Fruit fly (Drosophila melanogaster): Measurements from ENCODE around the gene ko.

Gene ko

DNA sequence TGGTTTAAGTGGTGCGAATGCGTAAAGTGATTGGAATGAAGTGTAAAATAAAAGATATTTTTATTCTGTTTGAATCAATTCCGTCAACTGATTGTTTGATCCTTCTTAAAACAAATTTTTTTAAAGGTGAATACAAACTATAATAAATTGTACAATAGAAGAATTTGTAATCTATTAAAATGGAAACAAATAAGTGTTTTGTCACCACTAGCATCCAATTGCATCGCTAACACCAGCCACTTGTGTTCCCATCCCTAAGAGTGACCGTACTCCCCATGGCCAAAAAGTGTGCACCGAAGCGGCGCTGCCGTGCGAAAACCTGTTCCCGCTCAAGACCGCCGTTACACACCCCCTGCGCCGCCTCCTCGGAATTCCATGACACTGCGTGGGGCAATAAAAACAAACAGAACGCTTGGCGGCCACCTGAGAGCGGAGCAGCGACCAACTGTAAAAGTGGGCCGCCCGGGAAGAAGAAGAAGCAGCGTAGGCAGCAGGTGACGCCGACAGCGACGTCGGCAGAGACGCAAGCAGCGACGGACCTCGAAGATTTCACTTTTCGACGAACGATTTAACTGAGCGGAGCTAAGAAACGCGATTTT lies 103.2 kb downstream of the ko start, which contains the start of gene Pdss2 (continued):
- TF ChIP-seq CG10565 (GFP tag; optimal IDR thresholded peaks at IDR 0.05) (no peak), dm (GFP tag; optimal IDR thresholded peaks at IDR 0.05) (peak; percentile 81), CG2712 (tag; optimal IDR thresholded peaks at IDR 0.05) (peak; percentile 75), CG10543 (GFP tag; optimal IDR thresholded peaks at IDR 0.05) (peak; percentile 88), CG17186 (GFP tag; optimal IDR thresholded peaks at IDR 0.05) (peak; percentile 60), CG3163 (GFP tag; optimal IDR thresholded peaks at IDR 0.05) (peak; percentile 50), CG9215 (GFP tag; IDR thresholded peaks at IDR 0.05) (peak; percentile 73), Dfd (GFP tag; optimal IDR thresholded peaks at IDR 0.05) (no peak), CG12299 (tag; optimal IDR thresholded peaks at IDR 0.05) (no peak), CG16779 (GFP tag; IDR thresholded peaks at IDR 0.05) (0 out of 2 replicates have a peak, but pooled peaks have one; percentile 8), NC2β (GFP tag; optimal IDR thresholded peaks at IDR 0.05) (peak; percentile 41), btn (GFP tag; optimal IDR thresholded peaks at IDR 0.05) (peak; percentile 25), CG11085 (GFP tag; IDR thresholded peaks at IDR 0.05) (peak; percentile 76), her (GFP tag; optimal IDR thresholded peaks at IDR 0.05) (peak; percentile 52), Hand (GFP tag; optimal IDR thresholded peaks at IDR 0.05) (peak; percentile 23), Hmr (GFP tag; optimal IDR thresholded peaks at IDR 0.05) (peak; percentile 76), CG8765 (GFP tag; IDR thresholded peaks at IDR 0.05) (peak; percentile 66; the same call in 1 of the 2 replicates), CG10147 (GFP tag; optimal IDR thresholded peaks at IDR 0.05) (peak; percentile 55), CG8944 (GFP tag; optimal IDR thresholded peaks at IDR 0.05) (peak; percentile 75), CG2129 (GFP tag; IDR thresholded peaks at IDR 0.05; ENCODE audit: partially characterized antibody) (0 out of 2 replicates have a peak, but pooled peaks have one; percentile 39), Chrac-16 (GFP tag; optimal IDR thresholded peaks at IDR 0.05) (peak; percentile 80), CG11560 (tag; IDR thresholded peaks at IDR 0.05) (peak; percentile 51; the same call in 1 of the 3 replicates), usp (GFP tag; optimal IDR thresholded peaks at IDR 0.05) (no peak), CG32767 (GFP tag; IDR thresholded peaks at IDR 0.05) (no peak; the same call in none of the 2 replicates), CG7372 (GFP tag; IDR thresholded peaks at IDR 0.05) (peak; percentile 76), C15 (GFP tag; IDR thresholded peaks at IDR 0.05) (peak; percentile 54; the same call in 1 of the 3 replicates), aop (GFP tag; IDR thresholded peaks at IDR 0.05) (peak; percentile 45; the same call in 1 of the 2 replicates), fd96Cb (tag; optimal IDR thresholded peaks at IDR 0.05) (peak; percentile 54), org-1 (GFP tag; optimal IDR thresholded peaks at IDR 0.05) (peak; percentile 11), Bteb2 (GFP tag; optimal IDR thresholded peaks at IDR 0.05) (peak; percentile 60), Opbp (GFP tag; IDR thresholded peaks at IDR 0.05; ENCODE audit: partially characterized antibody) (peak; percentile 75), CG10462 (GFP tag; optimal IDR thresholded peaks at IDR 0.05) (peak; percentile 41), CG2202 (tag; optimal IDR thresholded peaks at IDR 0.05) (peak; percentile 15), CG12744 (GFP tag; optimal IDR thresholded peaks at IDR 0.05) (peak; percentile 31), dan (GFP tag; IDR thresholded peaks at IDR 0.05) (no peak), cad (GFP tag; optimal IDR thresholded peaks at IDR 0.05) (no peak), CG11247 (GFP tag; IDR thresholded peaks at IDR 0.05) (peak; percentile 80), shn (GFP tag; optimal IDR thresholded peaks at IDR 0.05) (peak; percentile 54), CG10267 (tag; optimal IDR thresholded peaks at IDR 0.05) (peak; percentile 65), bbx (GFP tag; IDR thresholded peaks at IDR 0.05; ENCODE audit: partially characterized antibody) (no peak; the same call in none of the 2 replicates), ato (GFP tag; IDR thresholded peaks at IDR 0.05; ENCODE audit: partially characterized antibody) (peak; percentile 45; the same call in 1 of the 2 replicates), gsb (GFP tag; IDR thresholded peaks at IDR 0.05) (peak; percentile 57), CG7357 (GFP tag; IDR thresholded peaks at IDR 0.05) (peak; percentile 61; the same call in 1 of the 3 replicates), CG31224 (GFP tag; IDR thresholded peaks at IDR 0.05) (peak; percentile 63), Max (GFP tag; optimal IDR thresholded peaks at IDR 0.05) (peak; percentile 60), sima (GFP tag; optimal IDR thresholded peaks at IDR 0.05) (no peak), sens (GFP tag) (peak; percentile 91), abd-A (tag; optimal IDR thresholded peaks at IDR 0.05) (peak; percentile 89), trh (GFP tag; optimal IDR thresholded peaks at IDR 0.05) (peak; percentile 36), Lpt (GFP tag; optimal IDR thresholded peaks at IDR 0.05) (no peak)
